Worm (Caenorhabditis elegans): ENCODE measurements around the gene oxy-4.

The oxy-4 gene

ce11 chrIII:5183372-5183771, 24.8 kb upstream of the oxy-4 start:
- TF ChIP-seq ceh-36 (tag; optimal IDR thresholded peaks at IDR 0.05) (no peak), ama-1 (optimal IDR thresholded peaks at IDR 0.05) (no peak), scrt-1 (GFP tag; IDR thresholded peaks at IDR 0.05) (no peak), tra-4 (tag; optimal IDR thresholded peaks at IDR 0.05) (no peak), ceh-13 (GFP tag; optimal IDR thresholded peaks at IDR 0.05) (no peak), B0310.2 (tag; optimal IDR thresholded peaks at IDR 0.05) (no peak), aly-1 (tag; optimal IDR thresholded peaks at IDR 0.05) (no peak)

ce11 chrIII:5181641-5182040, 23.1 kb upstream of the oxy-4 start:
- no peak for TF ChIP-seq hnd-1 (tag; optimal IDR thresholded peaks at IDR 0.05)
- TF ChIP-seq flt-1 (GFP tag; IDR thresholded peaks at IDR 0.05) = no peak
- TF ChIP-seq aly-1 (tag; optimal IDR thresholded peaks at IDR 0.05) = no peak
- TF ChIP-seq F13C5.2 (tag; optimal IDR thresholded peaks at IDR 0.05) = no peak
- TF ChIP-seq sea-1 (GFP tag; conservative IDR thresholded peaks at IDR 0.05) = no peak
- TF ChIP-seq ets-7 (tag; optimal IDR thresholded peaks at IDR 0.05) = no peak
- TF ChIP-seq B0310.2 (tag; optimal IDR thresholded peaks at IDR 0.05) = no peak
- TF ChIP-seq ama-1 (optimal IDR thresholded peaks at IDR 0.05) = no peak
- no peak for TF ChIP-seq ceh-36 (tag; optimal IDR thresholded peaks at IDR 0.05)
- no peak for TF ChIP-seq tbx-37 (GFP tag; conservative IDR thresholded peaks at IDR 0.05)
- no peak for TF ChIP-seq tbx-11 (GFP tag; IDR thresholded peaks at IDR 0.05)

ce11 chrIII:5181217-5181616, 22.6 kb upstream of the oxy-4 start:
- TF ChIP-seq tbx-11 (GFP tag; IDR thresholded peaks at IDR 0.05) (no peak), ama-1 (optimal IDR thresholded peaks at IDR 0.05) (no peak), F13C5.2 (tag; optimal IDR thresholded peaks at IDR 0.05) (no peak), tbx-37 (GFP tag; conservative IDR thresholded peaks at IDR 0.05) (no peak), flt-1 (GFP tag; IDR thresholded peaks at IDR 0.05) (no peak), hnd-1 (tag; optimal IDR thresholded peaks at IDR 0.05) (no peak), pes-1 (GFP tag; IDR thresholded peaks at IDR 0.05) (no peak), sea-1 (GFP tag; conservative IDR thresholded peaks at IDR 0.05) (no peak), ets-7 (tag; optimal IDR thresholded peaks at IDR 0.05) (no peak), hmbx-1 (tag; optimal IDR thresholded peaks at IDR 0.05) (no peak), B0310.2 (tag; optimal IDR thresholded peaks at IDR 0.05) (no peak)

ce11 chrIII:5180588-5180987, 22.0 kb upstream of the oxy-4 start:
- TF ChIP-seq aly-1 (tag; optimal IDR thresholded peaks at IDR 0.05) (no peak), tra-4 (tag; optimal IDR thresholded peaks at IDR 0.05) (no peak), tbx-11 (GFP tag; IDR thresholded peaks at IDR 0.05) (no peak), hmg-4 (GFP tag; optimal IDR thresholded peaks at IDR 0.05) (no peak), ceh-13 (GFP tag; optimal IDR thresholded peaks at IDR 0.05) (no peak), ets-7 (tag; optimal IDR thresholded peaks at IDR 0.05) (no peak), flt-1 (GFP tag; IDR thresholded peaks at IDR 0.05) (no peak), ama-1 (optimal IDR thresholded peaks at IDR 0.05) (no peak), ceh-36 (tag; optimal IDR thresholded peaks at IDR 0.05) (no peak), F13C5.2 (tag; optimal IDR thresholded peaks at IDR 0.05) (no peak), sea-1 (GFP tag; conservative IDR thresholded peaks at IDR 0.05) (no peak)

- no peak for TF ChIP-seq sea-1 (GFP tag; conservative IDR thresholded peaks at IDR 0.05)
- no peak for TF ChIP-seq tra-4 (tag; optimal IDR thresholded peaks at IDR 0.05)
- TF ChIP-seq hnd-1 (tag; optimal IDR thresholded peaks at IDR 0.05) = no peak
- no peak for TF ChIP-seq ceh-13 (GFP tag; optimal IDR thresholded peaks at IDR 0.05)
- no peak for TF ChIP-seq ceh-36 (tag; optimal IDR thresholded peaks at IDR 0.05)
- TF ChIP-seq F13C5.2 (tag; optimal IDR thresholded peaks at IDR 0.05) = no peak
- TF ChIP-seq aly-1 (tag; optimal IDR thresholded peaks at IDR 0.05) = no peak
Measured at ce11 chrIII:5179166-5179565, 20.6 kb upstream of the oxy-4 start.

ce11 chrIII:5173622-5174021, 15.0 kb upstream of the oxy-4 start, which contains the start of gene cid-1:
Gene cid-1, plus strand, starts transcription at chrIII:5173922.
- no peak for TF ChIP-seq hmg-4 (GFP tag; optimal IDR thresholded peaks at IDR 0.05)
- TF ChIP-seq ceh-13 (GFP tag; optimal IDR thresholded peaks at IDR 0.05) = no peak
- no peak for TF ChIP-seq hnd-1 (tag; optimal IDR thresholded peaks at IDR 0.05)
- no peak for TF ChIP-seq sea-1 (GFP tag; conservative IDR thresholded peaks at IDR 0.05)
- no peak for TF ChIP-seq ama-1 (optimal IDR thresholded peaks at IDR 0.05)
- no peak for TF ChIP-seq flt-1 (GFP tag; IDR thresholded peaks at IDR 0.05)
- TF ChIP-seq tbx-37 (GFP tag; conservative IDR thresholded peaks at IDR 0.05) = no peak
- TF ChIP-seq tbx-11 (GFP tag; IDR thresholded peaks at IDR 0.05) = no peak
- no peak for TF ChIP-seq tra-4 (tag; optimal IDR thresholded peaks at IDR 0.05)
- no peak for TF ChIP-seq pes-1 (GFP tag; IDR thresholded peaks at IDR 0.05)
- TF ChIP-seq hmbx-1 (tag; optimal IDR thresholded peaks at IDR 0.05) = no peak
- TF ChIP-seq ceh-36 (tag; optimal IDR thresholded peaks at IDR 0.05) = no peak
- TF ChIP-seq B0310.2 (tag; optimal IDR thresholded peaks at IDR 0.05) = no peak
- TF ChIP-seq ets-7 (tag; optimal IDR thresholded peaks at IDR 0.05) = no peak
- TF ChIP-seq F13C5.2 (tag; optimal IDR thresholded peaks at IDR 0.05) = no peak
- no peak for TF ChIP-seq aly-1 (tag; optimal IDR thresholded peaks at IDR 0.05)
- TF ChIP-seq scrt-1 (GFP tag; IDR thresholded peaks at IDR 0.05) = no peak

ce11 chrIII:5173139-5173538, 14.6 kb upstream of the oxy-4 start, which contains the start of gene emb-1:
Gene emb-1, plus strand, starts transcription at chrIII:5173439.
- TF ChIP-seq hnd-1 (tag; optimal IDR thresholded peaks at IDR 0.05) (no peak), hmbx-1 (tag; optimal IDR thresholded peaks at IDR 0.05) (no peak), pes-1 (GFP tag; IDR thresholded peaks at IDR 0.05) (no peak), ceh-36 (tag; optimal IDR thresholded peaks at IDR 0.05) (no peak), ama-1 (optimal IDR thresholded peaks at IDR 0.05) (no peak), F13C5.2 (tag; optimal IDR thresholded peaks at IDR 0.05) (no peak), B0310.2 (tag; optimal IDR thresholded peaks at IDR 0.05) (no peak), ceh-13 (GFP tag; optimal IDR thresholded peaks at IDR 0.05) (no peak), scrt-1 (GFP tag; IDR thresholded peaks at IDR 0.05) (no peak), tbx-11 (GFP tag; IDR thresholded peaks at IDR 0.05) (no peak), aly-1 (tag; optimal IDR thresholded peaks at IDR 0.05) (no peak), tbx-37 (GFP tag; conservative IDR thresholded peaks at IDR 0.05) (no peak), tra-4 (tag; optimal IDR thresholded peaks at IDR 0.05) (no peak), hmg-4 (GFP tag; optimal IDR thresholded peaks at IDR 0.05) (no peak), flt-1 (GFP tag; IDR thresholded peaks at IDR 0.05) (no peak), ets-7 (tag; optimal IDR thresholded peaks at IDR 0.05) (no peak), sea-1 (GFP tag; conservative IDR thresholded peaks at IDR 0.05) (no peak)

- TF ChIP-seq hmg-4 (GFP tag; optimal IDR thresholded peaks at IDR 0.05) (peak; percentile 53), tbx-11 (GFP tag; IDR thresholded peaks at IDR 0.05) (peak; percentile 68; the same call in 1 of the 2 replicates), aly-1 (tag; optimal IDR thresholded peaks at IDR 0.05) (peak; percentile 16), flt-1 (GFP tag; IDR thresholded peaks at IDR 0.05) (peak; percentile 75), pes-1 (GFP tag; IDR thresholded peaks at IDR 0.05) (peak; percentile 88), ceh-13 (GFP tag; optimal IDR thresholded peaks at IDR 0.05) (peak; percentile 10), sea-1 (GFP tag; conservative IDR thresholded peaks at IDR 0.05) (peak; percentile 81), tbx-37 (GFP tag; conservative IDR thresholded peaks at IDR 0.05) (peak; percentile 93), B0310.2 (tag; optimal IDR thresholded peaks at IDR 0.05) (peak; percentile 26), ama-1 (optimal IDR thresholded peaks at IDR 0.05) (no peak), F13C5.2 (tag; optimal IDR thresholded peaks at IDR 0.05) (peak; percentile 50), ets-7 (tag; optimal IDR thresholded peaks at IDR 0.05) (peak; percentile 82), hnd-1 (tag; optimal IDR thresholded peaks at IDR 0.05) (peak; percentile 33), ceh-36 (tag; optimal IDR thresholded peaks at IDR 0.05) (peak; percentile 13), scrt-1 (GFP tag; IDR thresholded peaks at IDR 0.05) (peak; percentile 60; the same call in 1 of the 2 replicates), tra-4 (tag; optimal IDR thresholded peaks at IDR 0.05) (no peak), hmbx-1 (tag; optimal IDR thresholded peaks at IDR 0.05) (no peak)
Measured at ce11 chrIII:5172470-5172869, 13.9 kb upstream of the oxy-4 start, which contains the start of gene K10D2.5. Gene K10D2.5, plus strand, starts transcription at chrIII:5172720.
